Worm (Caenorhabditis elegans) whole organism, L2 larva: Measurements from ENCODE around the gene C50F4.4.
A peak's percentile ranks its signal among the peaks of the same experiment; 100 is the strongest.

Source experiments
- C34F6.9 ChIP-seq: fragments of 150-350 bp; optimal IDR thresholded peaks from 2 replicates; lab custom pipeline; 2014; ENCODE audit warnings: missing biosample characterization, missing genetic modification characterization
- F13H6.1 ChIP-seq: sonication (generic microtip); optimal IDR thresholded peaks from 2 replicates; lab custom pipeline; 2016; ENCODE audit warnings: missing genetic modification characterization, missing compliant biosample characterization
- R02D3.7 ChIP-seq: fragments of 150-350 bp; optimal IDR thresholded peaks from 2 replicates; lab custom pipeline; 2014; ENCODE audit warnings: missing biosample characterization, missing genetic modification characterization
- Y55F3AM.14 ChIP-seq: fragments of 200-800 bp; sonication (Bioruptor generic); optimal IDR thresholded peaks from 2 replicates; lab custom pipeline; 2018; ENCODE audit warnings: mild to moderate bottlenecking, missing genetic modification characterization, missing compliant biosample characterization
- ZK546.5 ChIP-seq: sonication (generic microtip); optimal IDR thresholded peaks from 2 replicates; lab custom pipeline; 2017; ENCODE audit warnings: missing biosample characterization, missing genetic modification characterization
- alr-1 ChIP-seq: fragments of 150-350 bp; optimal IDR thresholded peaks from 2 replicates; lab custom pipeline; 2014; ENCODE audit warnings: missing biosample characterization, missing genetic modification characterization
- aly-2 ChIP-seq: fragments of 150-350 bp; optimal IDR thresholded peaks from 2 replicates; lab custom pipeline; 2014; ENCODE audit warnings: missing biosample characterization, missing genetic modification characterization
- ama-1 ChIP-seq: fragments of 150-350 bp; optimal IDR thresholded peaks from 2 replicates; lab custom pipeline; 2018; ENCODE audit warnings: inconsistent platforms
- blmp-1 ChIP-seq: sonication (generic microtip); optimal IDR thresholded peaks from 2 replicates; lab custom pipeline; 2017; ENCODE audit warnings: missing genetic modification characterization, mild to moderate bottlenecking, missing compliant biosample characterization, antibody characterized with exemption, moderate library complexity; ENCODE audit not compliant: insufficient read depth
- ceh-16 ChIP-seq: fragments of 150-350 bp; optimal IDR thresholded peaks from 2 replicates; lab custom pipeline; 2014; ENCODE audit warnings: missing biosample characterization, missing genetic modification characterization
- crh-2 ChIP-seq: sonication (generic microtip); optimal IDR thresholded peaks from 2 replicates; lab custom pipeline; 2017; ENCODE audit warnings: missing biosample characterization, missing genetic modification characterization
- dmd-4 ChIP-seq: sonication (generic microtip); optimal IDR thresholded peaks from 2 replicates; lab custom pipeline; 2017; ENCODE audit warnings: missing biosample characterization, missing genetic modification characterization
- egl-27 ChIP-seq: sonication (generic microtip); optimal IDR thresholded peaks from 3 replicates; lab custom pipeline; 2017; ENCODE audit warnings: missing biosample characterization, missing genetic modification reagents, missing genetic modification characterization
- elt-1 ChIP-seq: fragments of 150-350 bp; optimal IDR thresholded peaks from 2 replicates; lab custom pipeline; 2014; ENCODE audit warnings: missing biosample characterization, missing genetic modification characterization
- elt-3 ChIP-seq: sonication (generic microtip); optimal IDR thresholded peaks from 2 replicates; lab custom pipeline; 2017; ENCODE audit warnings: missing biosample characterization, missing genetic modification characterization
- fos-1 ChIP-seq: fragments of 150-350 bp; optimal IDR thresholded peaks from 2 replicates; lab custom pipeline; 2014; ENCODE audit warnings: missing biosample characterization, missing genetic modification characterization
- gmeb-1 ChIP-seq: fragments of 150-350 bp; optimal IDR thresholded peaks from 2 replicates; lab custom pipeline; 2014; ENCODE audit warnings: missing biosample characterization, missing genetic modification characterization
- lin-11 ChIP-seq: fragments of 150-350 bp; sonication (generic microtip); optimal IDR thresholded peaks from 2 replicates; lab custom pipeline; 2014; ENCODE audit warnings: missing biosample characterization, missing genetic modification characterization, inconsistent platforms, mixed read lengths
- lin-13 ChIP-seq: fragments of 150-350 bp; optimal IDR thresholded peaks from 2 replicates; lab custom pipeline; 2014; ENCODE audit warnings: missing biosample characterization, missing genetic modification reagents, missing genetic modification characterization
- lin-39 ChIP-seq: fragments of 150-350 bp; optimal IDR thresholded peaks from 2 replicates; lab custom pipeline; 2014; ENCODE audit warnings: missing biosample characterization, missing genetic modification reagents, missing genetic modification characterization
- lsy-2 ChIP-seq, 2 experiments: fragments of 150-350 bp in 1 of 2; sonication (generic microtip) in 1 of 2; optimal IDR thresholded peaks; 2 replicates each; lab custom pipeline; 2014 to 2017; ENCODE audit warnings: missing biosample characterization in 2 of 2, missing genetic modification characterization in 2 of 2
- mab-5 ChIP-seq: fragments of 150-350 bp; optimal IDR thresholded peaks from 2 replicates; lab custom pipeline; 2014; ENCODE audit warnings: missing biosample characterization, missing genetic modification characterization
- mbf-1 ChIP-seq: sonication (generic microtip); optimal IDR thresholded peaks from 2 replicates; lab custom pipeline; 2017; ENCODE audit warnings: missing biosample characterization, missing genetic modification characterization
- mdl-1 ChIP-seq, 2 experiments: fragments of 150-350 bp in 1 of 2; sonication (generic microtip) in 1 of 2; optimal IDR thresholded peaks; 2 replicates each; lab custom pipeline; 2017; ENCODE audit warnings: missing biosample characterization in 2 of 2, missing genetic modification characterization in 2 of 2
- nhr-10 ChIP-seq: sonication (generic microtip); optimal IDR thresholded peaks from 2 replicates; lab custom pipeline; 2017; ENCODE audit warnings: missing biosample characterization, missing genetic modification characterization
- nhr-11 ChIP-seq: fragments of 150-350 bp; optimal IDR thresholded peaks from 2 replicates; lab custom pipeline; 2014; ENCODE audit warnings: missing biosample characterization, missing genetic modification characterization
- nhr-129 ChIP-seq: fragments of 150-350 bp; optimal IDR thresholded peaks from 2 replicates; lab custom pipeline; 2014; ENCODE audit warnings: missing biosample characterization, missing genetic modification characterization
- nhr-21 ChIP-seq: fragments of 150-350 bp; optimal IDR thresholded peaks from 2 replicates; lab custom pipeline; 2014; ENCODE audit warnings: missing biosample characterization, missing genetic modification characterization
- nhr-23 ChIP-seq: fragments of 150-350 bp; optimal IDR thresholded peaks from 2 replicates; lab custom pipeline; 2014; ENCODE audit warnings: missing biosample characterization, missing genetic modification reagents, missing genetic modification characterization
- nhr-25 ChIP-seq: fragments of 150-350 bp; sonication (generic microtip); optimal IDR thresholded peaks from 3 replicates; lab custom pipeline; 2014; ENCODE audit warnings: missing biosample characterization, missing genetic modification characterization
- nhr-6 ChIP-seq: fragments of 150-350 bp; optimal IDR thresholded peaks from 2 replicates; lab custom pipeline; 2014; ENCODE audit warnings: missing biosample characterization, missing genetic modification characterization
- peb-1 ChIP-seq: fragments of 150-350 bp; optimal IDR thresholded peaks from 2 replicates; lab custom pipeline; 2014; ENCODE audit warnings: missing biosample characterization, missing genetic modification characterization
- sem-4 ChIP-seq: fragments of 150-350 bp; optimal IDR thresholded peaks from 2 replicates; lab custom pipeline; 2014; ENCODE audit warnings: missing biosample characterization, missing genetic modification reagents, missing genetic modification characterization
- skn-1 ChIP-seq: sonication (generic microtip); optimal IDR thresholded peaks from 2 replicates; lab custom pipeline; 2017; ENCODE audit warnings: missing biosample characterization, missing genetic modification characterization
- sma-3 ChIP-seq: sonication (generic microtip); optimal IDR thresholded peaks from 2 replicates; lab custom pipeline; 2016; ENCODE audit warnings: missing genetic modification reagents, missing genetic modification characterization, missing compliant biosample characterization
- sma-9 ChIP-seq, 2 experiments: fragments of 150-350 bp in 1 of 2; sonication (generic microtip) in 1 of 2; optimal IDR thresholded peaks; 2 replicates each; lab custom pipeline; 2014 to 2016; ENCODE audit warnings: missing genetic modification characterization in 2 of 2, mild to moderate bottlenecking in 1 of 2, missing biosample characterization in 1 of 2, missing compliant biosample characterization in 1 of 2, missing genetic modification reagents in 1 of 2, moderate library complexity in 1 of 2
- unc-55 ChIP-seq: fragments of 150-350 bp; sonication (generic microtip); optimal IDR thresholded peaks from 3 replicates; lab custom pipeline; 2014; ENCODE audit warnings: missing biosample characterization, missing genetic modification reagents, missing genetic modification characterization
- unc-62 ChIP-seq: fragments of 150-350 bp; optimal IDR thresholded peaks from 2 replicates; lab custom pipeline; 2014; ENCODE audit warnings: missing biosample characterization, missing genetic modification reagents, missing genetic modification characterization
- zag-1 ChIP-seq: fragments of 150-350 bp; optimal IDR thresholded peaks from 2 replicates; lab custom pipeline; 2014; ENCODE audit warnings: missing biosample characterization, missing genetic modification characterization
- ztf-1 ChIP-seq: fragments of 200-800 bp; sonication (Bioruptor generic); conservative IDR thresholded peaks from 2 replicates; pipeline ENCODE4 v1.3.6; 2022; ENCODE audit warnings: missing genetic modification characterization, missing compliant biosample characterization
- ztf-11 ChIP-seq: sonication (generic microtip); optimal IDR thresholded peaks from 2 replicates; lab custom pipeline; 2017; ENCODE audit warnings: missing biosample characterization, missing genetic modification characterization
- ztf-4 ChIP-seq: fragments of 150-350 bp; optimal IDR thresholded peaks from 2 replicates; lab custom pipeline; 2014; ENCODE audit warnings: missing biosample characterization, missing genetic modification characterization

C50F4.4 gene

ce11 chrV:9544176-9544632, 7.6 kb downstream of the C50F4.4 start, which contains the start of gene mdf-1 (continued):
- no peak for TF ChIP-seq mdl-1 (tag; optimal IDR thresholded peaks at IDR 0.05; lab: Kevin White, UChicago)
- no peak for TF ChIP-seq mbf-1 (tag; lab: Kevin White, UChicago)
- TF ChIP-seq elt-1 (tag; lab: Kevin White, UChicago): no peak
- TF ChIP-seq ztf-1: no peak
- TF ChIP-seq nhr-23 (tag; lab: Kevin White, UChicago): no peak
- TF ChIP-seq ama-1 (lab: Kevin White, UChicago): peak; percentile 47
- peak; percentile 53 for TF ChIP-seq nhr-25
- no peak for TF ChIP-seq nhr-6 (tag; lab: Kevin White, UChicago)
- peak in 1 of 2 experiments; percentile 79 for TF ChIP-seq lsy-2 (tag; optimal IDR thresholded peaks at IDR 0.05; lab: Kevin White, UChicago)
- TF ChIP-seq C34F6.9: peak; percentile 82
- peak; percentile 83 for TF ChIP-seq nhr-129 (tag; lab: Kevin White, UChicago)
- TF ChIP-seq peb-1 (tag; lab: Kevin White, UChicago): no peak
- peak; percentile 39 for TF ChIP-seq ztf-4 (tag; lab: Kevin White, UChicago)
- TF ChIP-seq sma-3: peak; percentile 71
- peak; percentile 84 for TF ChIP-seq crh-2
- peak; percentile 38 for TF ChIP-seq blmp-1 (tag; lab: Kevin White, UChicago)
- TF ChIP-seq zag-1: no peak
- TF ChIP-seq egl-27 (tag; lab: Kevin White, UChicago): no peak
- TF ChIP-seq fos-1 (tag; lab: Kevin White, UChicago): peak; percentile 44
- TF ChIP-seq sem-4 (tag; lab: Kevin White, UChicago): peak; percentile 70
- TF ChIP-seq skn-1: no peak
- peak; percentile 59 for TF ChIP-seq F13H6.1 (tag; lab: Kevin White, UChicago)
- no peak for TF ChIP-seq nhr-10 (tag; lab: Kevin White, UChicago)
- no peak for TF ChIP-seq lin-39 (tag; lab: Kevin White, UChicago)
- TF ChIP-seq, all 48 proteins: peak for 22

ce11 chrV:9545238-9545709, 8.7 kb downstream of the C50F4.4 start, which contains the start of the genes his-35 and his-41:
Gene his-35, minus strand, starts transcription at chrV:9545288.
Gene his-41, plus strand, starts transcription at chrV:9545536.
- TF ChIP-seq ztf-4 (tag; lab: Kevin White, UChicago) (no peak), lsy-2 (tag; optimal IDR thresholded peaks at IDR 0.05; lab: Kevin White, UChicago) (peak; percentile 38 to 51), ama-1 (lab: Kevin White, UChicago) (peak; percentile 77), aly-2 (no peak), dmd-4 (tag; lab: Kevin White, UChicago) (no peak), mdl-1 (tag; optimal IDR thresholded peaks at IDR 0.05; lab: Kevin White, UChicago) (peak in 1 of 2 experiments; percentile 31), F13H6.1 (tag; lab: Kevin White, UChicago) (peak; percentile 62), gmeb-1 (tag; lab: Kevin White, UChicago) (peak; percentile 53), ztf-11 (tag; lab: Kevin White, UChicago) (no peak), fos-1 (tag; lab: Kevin White, UChicago) (peak; percentile 48), nhr-21 (peak; percentile 11), crh-2 (peak; percentile 51), lin-13 (GFP tag; lab: Kevin White, UChicago) (peak; percentile 15), unc-55 (GFP tag; lab: Kevin White, UChicago) (peak; percentile 15), nhr-10 (tag; lab: Kevin White, UChicago) (no peak), lin-11 (tag; lab: Kevin White, UChicago) (peak; percentile 35), sma-3 (peak; percentile 50), sma-9 (GFP tag; optimal IDR thresholded peaks at IDR 0.05; lab: Kevin White, UChicago) (peak; percentile 37), sma-9 (tag; optimal IDR thresholded peaks at IDR 0.05; lab: Kevin White, UChicago) (no peak), egl-27 (tag; lab: Kevin White, UChicago) (no peak), C34F6.9 (peak; percentile 74)

- TF ChIP-seq sem-4 (tag; lab: Kevin White, UChicago): no peak
- no peak for TF ChIP-seq nhr-11 (tag; lab: Kevin White, UChicago)
- peak in 1 of 2 experiments; percentile 13 for TF ChIP-seq lsy-2 (tag; optimal IDR thresholded peaks at IDR 0.05; lab: Kevin White, UChicago)
These were observed 9.5 kb downstream of the C50F4.4 start, which contains the start of gene C50F4.6 for ce11 chrV:9546042-9546581. Gene C50F4.6, plus strand, starts transcription at chrV:9546092.

ce11 chrV:9546860-9547269, 10.3 kb downstream of the C50F4.4 start, which contains the start of gene his-37:
Gene his-37, plus strand, starts transcription at chrV:9547105.
- TF ChIP-seq lin-11 (tag; lab: Kevin White, UChicago): peak; percentile 98
- TF ChIP-seq fos-1 (tag; lab: Kevin White, UChicago): peak; percentile 100
- no peak for TF ChIP-seq alr-1 (tag; lab: Kevin White, UChicago)
- peak; percentile 80 for TF ChIP-seq ZK546.5
- peak; percentile 68 for TF ChIP-seq lin-39 (tag; lab: Kevin White, UChicago)
- peak; percentile 92 for TF ChIP-seq unc-62 (GFP tag; lab: Kevin White, UChicago)
- peak; percentile 91 for TF ChIP-seq nhr-10 (tag; lab: Kevin White, UChicago)
- peak; percentile 98 for TF ChIP-seq lin-13 (GFP tag; lab: Kevin White, UChicago)
- TF ChIP-seq nhr-25: peak; percentile 99
- TF ChIP-seq sma-3: peak; percentile 100
- TF ChIP-seq mbf-1 (tag; lab: Kevin White, UChicago): no peak
- no peak for TF ChIP-seq elt-3 (tag; lab: Kevin White, UChicago)
- TF ChIP-seq nhr-129 (tag; lab: Kevin White, UChicago): peak; percentile 99
- peak; percentile 90 to 92 for TF ChIP-seq mdl-1 (tag; optimal IDR thresholded peaks at IDR 0.05; lab: Kevin White, UChicago)
- TF ChIP-seq C34F6.9: peak; percentile 100
- peak; percentile 98 for TF ChIP-seq zag-1
- peak; percentile 99 for TF ChIP-seq nhr-21
- TF ChIP-seq ama-1 (lab: Kevin White, UChicago): peak; percentile 89
- peak; percentile 94 for TF ChIP-seq mab-5 (tag; lab: Kevin White, UChicago)
- peak; percentile 72 for TF ChIP-seq R02D3.7
- peak; percentile 98 for TF ChIP-seq F13H6.1 (tag; lab: Kevin White, UChicago)
- TF ChIP-seq ceh-16: peak; percentile 93
- peak; percentile 98 for TF ChIP-seq Y55F3AM.14 (GFP tag; lab: Kevin White, UChicago)
- TF ChIP-seq dmd-4 (tag; lab: Kevin White, UChicago): peak; percentile 66
